Fruit fly (Drosophila melanogaster) whole organism, prepupa: ENCODE data around the gene Npc2f.

Source experiments
- Blimp-1 ChIP-seq: fragments of 200-800 bp; sonication (Bioruptor generic); optimal IDR thresholded peaks from 3 replicates; lab custom pipeline; 2017; ENCODE audit warnings: missing biosample characterization, missing genetic modification characterization, mild to moderate bottlenecking, moderate library complexity, missing genetic modification reagents
- CG10631 ChIP-seq: fragments of 200-800 bp; sonication (Bioruptor generic); optimal IDR thresholded peaks from 2 replicates; lab custom pipeline; 2016; ENCODE audit warnings: missing biosample characterization, missing genetic modification characterization
- CG11294 ChIP-seq: fragments of 200-800 bp; sonication (Bioruptor generic); IDR thresholded peaks from 2 replicates; pipeline ENCODE4 v1.3.6; 2022; ENCODE audit warnings: missing biosample characterization, missing genetic modification characterization
- CG11762 ChIP-seq: fragments of 200-800 bp; sonication (Bioruptor generic); optimal IDR thresholded peaks from 3 replicates; lab custom pipeline; 2016; ENCODE audit warnings: missing biosample characterization, missing genetic modification characterization; ENCODE audit not compliant: insufficient read depth
- CG1621 ChIP-seq: fragments of 200-800 bp; sonication (Bioruptor generic); optimal IDR thresholded peaks from 3 replicates; lab custom pipeline; 2018; ENCODE audit warnings: missing biosample characterization, mild to moderate bottlenecking, missing genetic modification characterization
- CG16779 ChIP-seq: fragments of 200-800 bp; sonication (Bioruptor generic); optimal IDR thresholded peaks from 3 replicates; lab custom pipeline; 2017; ENCODE audit warnings: missing biosample characterization, mild to moderate bottlenecking, missing genetic modification characterization
- CG3032 ChIP-seq: fragments of 200-800 bp; optimal IDR thresholded peaks from 2 replicates; lab custom pipeline; 2019; ENCODE audit warnings: missing biosample characterization, mild to moderate bottlenecking, missing genetic modification characterization, moderate library complexity
- CG31627 ChIP-seq: fragments of 200-800 bp; sonication (Bioruptor generic); optimal IDR thresholded peaks from 3 replicates; lab custom pipeline; 2016; ENCODE audit warnings: missing biosample characterization, missing genetic modification characterization
- CG34406 ChIP-seq: fragments of 200-800 bp; sonication (Bioruptor generic); optimal IDR thresholded peaks from 3 replicates; lab custom pipeline; 2016; ENCODE audit warnings: missing biosample characterization, missing genetic modification characterization
- CG4318 ChIP-seq: fragments of 200-800 bp; sonication (Bioruptor generic); optimal IDR thresholded peaks from 3 replicates; lab custom pipeline; 2017; ENCODE audit warnings: missing biosample characterization, mild to moderate bottlenecking, missing genetic modification characterization
- CG6163 ChIP-seq: fragments of 200-800 bp; sonication (Bioruptor generic); IDR thresholded peaks from 3 replicates; pipeline ENCODE4 v1.3.6; 2022; ENCODE audit warnings: missing biosample characterization, missing genetic modification characterization
- CG6792 ChIP-seq: fragments of 200-800 bp; sonication (Bioruptor generic); optimal IDR thresholded peaks from 3 replicates; lab custom pipeline; 2016; ENCODE audit warnings: missing biosample characterization, missing genetic modification characterization
- CG6854 ChIP-seq: fragments of 200-800 bp; sonication (Bioruptor generic); optimal IDR thresholded peaks from 2 replicates; lab custom pipeline; 2017; ENCODE audit warnings: missing biosample characterization, mild to moderate bottlenecking, missing genetic modification characterization
- CG7368 ChIP-seq: fragments of 200-800 bp; sonication (Bioruptor generic); optimal IDR thresholded peaks from 3 replicates; lab custom pipeline; 2016; ENCODE audit warnings: missing biosample characterization, missing genetic modification characterization
- CG8119 ChIP-seq: fragments of 200-800 bp; sonication (Bioruptor generic); IDR thresholded peaks from 3 replicates; pipeline ENCODE4 v1.3.6; 2022; ENCODE audit warnings: missing biosample characterization, missing genetic modification characterization
- CG8319 ChIP-seq: fragments of 200-800 bp; sonication (Bioruptor generic); optimal IDR thresholded peaks from 3 replicates; lab custom pipeline; 2016; ENCODE audit warnings: missing biosample characterization, missing genetic modification characterization
- CG8632 ChIP-seq: fragments of 200-800 bp; sonication (Bioruptor generic); optimal IDR thresholded peaks from 3 replicates; lab custom pipeline; 2016; ENCODE audit warnings: missing biosample characterization, missing genetic modification characterization
- Eip75B ChIP-seq: fragments of 200-800 bp; sonication (Bioruptor generic); optimal IDR thresholded peaks from 3 replicates; lab custom pipeline; 2016; ENCODE audit warnings: missing biosample characterization, missing genetic modification characterization
- Eip78C ChIP-seq: fragments of 200-800 bp; sonication (Bioruptor generic); peaks from one replicate; lab custom pipeline; 2016; ENCODE audit warnings: missing biosample characterization, missing genetic modification characterization
- Eip93F ChIP-seq: fragments of 200-800 bp; sonication (Bioruptor generic); optimal IDR thresholded peaks from 2 replicates; lab custom pipeline; 2016; ENCODE audit warnings: missing biosample characterization, mild to moderate bottlenecking, missing genetic modification characterization
- Ets21C ChIP-seq: fragments of 200-800 bp; sonication (Bioruptor generic); optimal IDR thresholded peaks from 3 replicates; lab custom pipeline; 2016; ENCODE audit warnings: missing biosample characterization, missing genetic modification characterization
- Gug ChIP-seq: fragments of 200-800 bp; sonication (Bioruptor generic); IDR thresholded peaks from 2 replicates; pipeline ENCODE4 v1.3.6; 2022; ENCODE audit warnings: missing biosample characterization, missing genetic modification characterization
- Hr38 ChIP-seq: sonication (Bioruptor generic); optimal IDR thresholded peaks from 2 replicates; lab custom pipeline; 2016; ENCODE audit warnings: missing biosample characterization, missing genetic modification characterization
- Hr39 ChIP-seq: fragments of 200-800 bp; sonication (Bioruptor generic); optimal IDR thresholded peaks from 2 replicates; lab custom pipeline; 2016; ENCODE audit warnings: missing biosample characterization, missing genetic modification characterization
- Lpt ChIP-seq: fragments of 200-800 bp; sonication (Bioruptor generic); optimal IDR thresholded peaks from 3 replicates; lab custom pipeline; 2016; ENCODE audit warnings: missing biosample characterization, missing genetic modification characterization
- Met ChIP-seq: fragments of 200-800 bp; sonication (Bioruptor generic); optimal IDR thresholded peaks from 3 replicates; lab custom pipeline; 2016; ENCODE audit warnings: missing biosample characterization, missing genetic modification characterization
- Smox ChIP-seq: fragments of 200-800 bp; sonication (Bioruptor generic); optimal IDR thresholded peaks from 3 replicates; lab custom pipeline; 2016; ENCODE audit warnings: missing biosample characterization, missing genetic modification characterization
- Sox102F ChIP-seq: fragments of 200-800 bp; sonication (Bioruptor generic); optimal IDR thresholded peaks from 2 replicates; lab custom pipeline; 2016; ENCODE audit warnings: missing biosample characterization, mild to moderate bottlenecking, missing genetic modification characterization
- Sox15 ChIP-seq: fragments of 200-800 bp; sonication (Bioruptor generic); optimal IDR thresholded peaks from 3 replicates; lab custom pipeline; 2016; ENCODE audit warnings: missing biosample characterization, missing genetic modification characterization
- achi ChIP-seq: fragments of 200-800 bp; sonication (Bioruptor generic); optimal IDR thresholded peaks from 3 replicates; lab custom pipeline; 2016; ENCODE audit warnings: missing biosample characterization, missing genetic modification characterization
- acj6 ChIP-seq: fragments of 200-800 bp; sonication (Bioruptor generic); optimal IDR thresholded peaks from 3 replicates; lab custom pipeline; 2016; ENCODE audit warnings: missing biosample characterization, missing genetic modification characterization
- cyc ChIP-seq: fragments of 200-800 bp; sonication (Bioruptor generic); optimal IDR thresholded peaks from 3 replicates; lab custom pipeline; 2016; ENCODE audit warnings: missing biosample characterization, missing genetic modification characterization
- dac ChIP-seq: fragments of 200-800 bp; sonication (Bioruptor generic); optimal IDR thresholded peaks from 2 replicates; lab custom pipeline; 2017; ENCODE audit warnings: missing biosample characterization, mild to moderate bottlenecking, missing genetic modification characterization
- dsx ChIP-seq: fragments of 200-800 bp; optimal IDR thresholded peaks from 3 replicates; lab custom pipeline; 2019; ENCODE audit warnings: missing biosample characterization, mild to moderate bottlenecking, missing genetic modification characterization, moderate library complexity; ENCODE audit not compliant: poor library complexity, severe bottlenecking
- eg ChIP-seq: fragments of 200-800 bp; sonication (Bioruptor generic); IDR thresholded peaks from 3 replicates; pipeline ENCODE4 v1.3.6; 2022; ENCODE audit warnings: missing biosample characterization, missing genetic modification characterization
- esn ChIP-seq: fragments of 200-800 bp; sonication (Bioruptor generic); optimal IDR thresholded peaks from 2 replicates; lab custom pipeline; 2016; ENCODE audit warnings: missing biosample characterization, mild to moderate bottlenecking, missing genetic modification characterization, moderate library complexity
- fd59A ChIP-seq: fragments of 200-800 bp; sonication (Bioruptor generic); optimal IDR thresholded peaks from 2 replicates; lab custom pipeline; 2017; ENCODE audit warnings: missing biosample characterization, mild to moderate bottlenecking, missing genetic modification characterization, missing genetic modification reagents
- fd85E ChIP-seq: fragments of 200-800 bp; sonication (Bioruptor generic); optimal IDR thresholded peaks from 3 replicates; lab custom pipeline; 2016; ENCODE audit warnings: missing biosample characterization, missing genetic modification characterization
- fkh ChIP-seq: fragments of 200-800 bp; sonication (Bioruptor generic); optimal IDR thresholded peaks from 3 replicates; lab custom pipeline; 2017; ENCODE audit warnings: missing biosample characterization, mild to moderate bottlenecking, missing genetic modification characterization, moderate library complexity
- lz ChIP-seq: fragments of 200-800 bp; sonication (Bioruptor generic); optimal IDR thresholded peaks from 3 replicates; lab custom pipeline; 2016; ENCODE audit warnings: missing biosample characterization, missing genetic modification characterization
- net ChIP-seq: fragments of 200-800 bp; sonication (Bioruptor generic); optimal IDR thresholded peaks from 3 replicates; lab custom pipeline; 2016; ENCODE audit warnings: missing biosample characterization, missing genetic modification characterization
- pdm3 ChIP-seq: fragments of 200-800 bp; sonication (Bioruptor generic); optimal IDR thresholded peaks from 3 replicates; lab custom pipeline; 2016; ENCODE audit warnings: missing biosample characterization, missing genetic modification characterization
- salr ChIP-seq, 2 experiments: fragments of 200-800 bp; sonication (Bioruptor generic); optimal IDR thresholded peaks; 3 replicates each; lab custom pipeline; 2016 to 2018; ENCODE audit warnings: missing biosample characterization in 2 of 2, missing genetic modification characterization in 2 of 2, mild to moderate bottlenecking in 1 of 2
- spab ChIP-seq: fragments of 200-800 bp; sonication (Bioruptor generic); optimal IDR thresholded peaks from 2 replicates; lab custom pipeline; 2017; ENCODE audit warnings: missing biosample characterization, mild to moderate bottlenecking, missing genetic modification characterization, missing genetic modification reagents
- svp ChIP-seq: fragments of 200-800 bp; sonication (Bioruptor generic); peaks from one replicate; lab custom pipeline; 2016; ENCODE audit warnings: missing biosample characterization, missing genetic modification characterization
- topi ChIP-seq: fragments of 200-800 bp; sonication (Bioruptor generic); optimal IDR thresholded peaks from 3 replicates; lab custom pipeline; 2016; ENCODE audit warnings: missing biosample characterization, missing genetic modification characterization
- vri ChIP-seq: fragments of 200-800 bp; sonication (Bioruptor generic); optimal IDR thresholded peaks from 3 replicates; lab custom pipeline; 2016; ENCODE audit warnings: missing biosample characterization, mild to moderate bottlenecking, missing genetic modification characterization

Npc2f gene

dm6 chr3R:24108902-24109389, 28.7 kb upstream of the Npc2f start, which contains the start of the genes eIF4EHP and CG18428 (continued):
- TF ChIP-seq topi (peak; percentile 95), CG6854 (GFP tag; lab: Kevin White, UChicago) (peak; percentile 98), CG34406 (peak; percentile 100), CG7368 (GFP tag; lab: Kevin White, UChicago) (peak; percentile 98), CG11762 (GFP tag; lab: Kevin White, UChicago) (peak; percentile 99), CG8119 (GFP tag; lab: Robert Waterston, UW) (no peak), lz (peak; percentile 95), dac (GFP tag; lab: Kevin White, UChicago) (peak; percentile 96)

- TF ChIP-seq CG1621 (tag; lab: Kevin White, UChicago), result no peak
- peak; percentile 79 for TF ChIP-seq esn (GFP tag; lab: Kevin White, UChicago)
- no peak for TF ChIP-seq Hr38
- peak; percentile 43 for TF ChIP-seq CG4318 (GFP tag; lab: Kevin White, UChicago)
- TF ChIP-seq salr (GFP tag; optimal IDR thresholded peaks at IDR 0.05; lab: Kevin White, UChicago), result peak in 1 of 2 experiments; percentile 5
- TF ChIP-seq vri (GFP tag; lab: Kevin White, UChicago), result peak; percentile 65
- TF ChIP-seq achi (GFP tag; lab: Kevin White, UChicago), result peak; percentile 70
- TF ChIP-seq cyc (GFP tag; lab: Kevin White, UChicago), result peak; percentile 63
- peak; percentile 66 for TF ChIP-seq CG34406
- peak; percentile 57 for TF ChIP-seq CG7368 (GFP tag; lab: Kevin White, UChicago)
- TF ChIP-seq pdm3, result peak; percentile 65
- TF ChIP-seq fd59A (GFP tag; lab: Kevin White, UChicago), result no peak
- peak; percentile 33 for TF ChIP-seq Lpt
- peak; percentile 71 for TF ChIP-seq Sox102F (GFP tag; lab: Kevin White, UChicago)
- TF ChIP-seq CG10631 (GFP tag; lab: Kevin White, UChicago), result peak; percentile 55
- TF ChIP-seq dac (GFP tag; lab: Kevin White, UChicago), result peak; percentile 25
- TF ChIP-seq topi, result peak; percentile 73
- peak; percentile 44 for TF ChIP-seq Gug (GFP tag; lab: Robert Waterston, UW)
- TF ChIP-seq CG8319 (GFP tag; lab: Kevin White, UChicago), result peak; percentile 40
- peak; percentile 51 for TF ChIP-seq Eip75B (GFP tag; lab: Kevin White, UChicago)
- peak; percentile 78; the same call in 2 of the 3 replicates for TF ChIP-seq CG8119 (GFP tag; lab: Robert Waterston, UW)
- peak; percentile 65 for TF ChIP-seq Smox (GFP tag; lab: Kevin White, UChicago)
- peak; percentile 60 for TF ChIP-seq CG3032 (tag; lab: Kevin White, UChicago)
- peak; percentile 37 for TF ChIP-seq Ets21C
- peak; percentile 60; the same call in 2 of the 3 replicates for TF ChIP-seq CG6163
- peak; percentile 73 for TF ChIP-seq acj6 (GFP tag; lab: Kevin White, UChicago)
- TF ChIP-seq Blimp-1 (GFP tag; lab: Kevin White, UChicago), result peak; percentile 18
- peak; percentile 25 for TF ChIP-seq Sox15 (GFP tag; lab: Kevin White, UChicago)
- TF ChIP-seq dsx (GFP tag; lab: Kevin White, UChicago), result peak; percentile 81
- TF ChIP-seq Hr39 (GFP tag; lab: Kevin White, UChicago), result peak; percentile 67
- peak; percentile 62 for TF ChIP-seq CG8632
- TF ChIP-seq CG11762 (GFP tag; lab: Kevin White, UChicago), result peak; percentile 53
- TF ChIP-seq fd85E (GFP tag; lab: Kevin White, UChicago), result peak; percentile 40
- peak; percentile 56 for TF ChIP-seq CG6792 (GFP tag; lab: Kevin White, UChicago)
- peak; percentile 6 for TF ChIP-seq fkh (GFP tag; lab: Kevin White, UChicago)
- TF ChIP-seq eg (GFP tag; lab: Robert Waterston, UW), result peak; percentile 82
- TF ChIP-seq net, result peak; percentile 72
- TF ChIP-seq CG31627 (GFP tag; lab: Kevin White, UChicago), result peak; percentile 51
- TF ChIP-seq Met, result peak; percentile 71
- peak; percentile 35 for TF ChIP-seq CG16779 (tag; lab: Kevin White, UChicago)
- TF ChIP-seq CG11294, result peak; percentile 62
- TF ChIP-seq svp (GFP tag; lab: Kevin White, UChicago), result peak; percentile 66
- TF ChIP-seq CG6854 (GFP tag; lab: Kevin White, UChicago), result peak; percentile 69
- no peak for TF ChIP-seq spab (GFP tag; lab: Kevin White, UChicago)
- TF ChIP-seq Eip93F (GFP tag; lab: Kevin White, UChicago), result peak; percentile 60
- peak; percentile 91 for TF ChIP-seq Eip78C
These were observed 25.2 kb upstream of the Npc2f start, which contains the start of gene CG13605 for dm6 chr3R:24112320-24113069. Gene CG13605 (minus strand): TSS chr3R:24112389.
